Fruit fly (Drosophila melanogaster): ENCODE results near the gene RunxA.

The RunxA gene

dm6 chrX:20656535-20657350, 33.2 kb upstream of the RunxA start, which contains the start of gene Cyp6v1:
Gene Cyp6v1, plus strand, starts transcription at chrX:20657122.
- TF ChIP-seq GATAd (GFP tag; optimal IDR thresholded peaks at IDR 0.05) (no peak), Sp1 (GFP tag; optimal IDR thresholded peaks at IDR 0.05) (peak; percentile 79), CG9705 (GFP tag; optimal IDR thresholded peaks at IDR 0.05) (peak; percentile 55), dl (GFP tag; optimal IDR thresholded peaks at IDR 0.05; ENCODE audit: insufficient read depth in 1 of 2, partially characterized antibody in 2 of 2) (peak; percentile 13 to 66), h (GFP tag; optimal IDR thresholded peaks at IDR 0.05) (peak; percentile 51), sage (GFP tag; optimal IDR thresholded peaks at IDR 0.05) (no peak), Abd-B (GFP tag; optimal IDR thresholded peaks at IDR 0.05) (no peak), foxo (GFP tag; optimal IDR thresholded peaks at IDR 0.05) (peak in 1 of 2 experiments; percentile 79), Dif (GFP tag; optimal IDR thresholded peaks at IDR 0.05; ENCODE audit: partially characterized antibody) (peak; percentile 77), Vsx2 (GFP tag; optimal IDR thresholded peaks at IDR 0.05; ENCODE audit: partially characterized antibody) (peak; percentile 39), usp (GFP tag; optimal IDR thresholded peaks at IDR 0.05) (no peak), sv (GFP tag; optimal IDR thresholded peaks at IDR 0.05) (peak; percentile 2), Hnf4 (GFP tag; optimal IDR thresholded peaks at IDR 0.05) (peak; percentile 20), rgr (GFP tag; optimal IDR thresholded peaks at IDR 0.05) (peak; percentile 49), ey (GFP tag; optimal IDR thresholded peaks at IDR 0.05) (peak; percentile 63), woc (GFP tag; optimal IDR thresholded peaks at IDR 0.05) (peak; percentile 75), lola (GFP tag; optimal IDR thresholded peaks at IDR 0.05) (no peak), br (GFP tag; optimal IDR thresholded peaks at IDR 0.05) (peak; percentile 18), tai (GFP tag; optimal IDR thresholded peaks at IDR 0.05) (peak; percentile 13), CrebA (GFP tag; optimal IDR thresholded peaks at IDR 0.05; ENCODE audit: borderline replicate concordance) (no peak), N (GFP tag; optimal IDR thresholded peaks at IDR 0.05) (no peak), fru (GFP tag; optimal IDR thresholded peaks at IDR 0.05) (peak; percentile 69), HLH106 (tag; optimal IDR thresholded peaks at IDR 0.05) (peak; percentile 85), dmrt93B (GFP tag; optimal IDR thresholded peaks at IDR 0.05) (peak; percentile 86), psq (GFP tag; optimal IDR thresholded peaks at IDR 0.05) (peak; percentile 90), OdsH (GFP tag; optimal IDR thresholded peaks at IDR 0.05) (peak; percentile 61), Mio (GFP tag; optimal IDR thresholded peaks at IDR 0.05) (no peak), Rel (GFP tag; optimal IDR thresholded peaks at IDR 0.05) (no peak), Rel (tag; optimal IDR thresholded peaks at IDR 0.05) (no peak)

dm6 chrX:20654954-20655391, 31.4 kb upstream of the RunxA start:
- no peak for TF ChIP-seq Mio (GFP tag; optimal IDR thresholded peaks at IDR 0.05)
- peak; percentile 63 for TF ChIP-seq Hr83 (GFP tag; optimal IDR thresholded peaks at IDR 0.05; ENCODE audit: poor library complexity, severe bottlenecking)
- TF ChIP-seq CG9705 (GFP tag; optimal IDR thresholded peaks at IDR 0.05), result peak; percentile 12
- TF ChIP-seq Dif (GFP tag; optimal IDR thresholded peaks at IDR 0.05; ENCODE audit: partially characterized antibody), result no peak
- peak; percentile 65 for TF ChIP-seq dmrt93B (GFP tag; optimal IDR thresholded peaks at IDR 0.05)
- peak; percentile 55 for TF ChIP-seq rgr (GFP tag; optimal IDR thresholded peaks at IDR 0.05)
- TF ChIP-seq br (GFP tag; optimal IDR thresholded peaks at IDR 0.05), result peak; percentile 44
- TF ChIP-seq Hnf4 (GFP tag; optimal IDR thresholded peaks at IDR 0.05), result peak; percentile 35
- no peak for TF ChIP-seq CrebA (GFP tag; optimal IDR thresholded peaks at IDR 0.05; ENCODE audit: borderline replicate concordance)
- TF ChIP-seq psq (GFP tag; optimal IDR thresholded peaks at IDR 0.05), result peak; percentile 35
- TF ChIP-seq OdsH (GFP tag; optimal IDR thresholded peaks at IDR 0.05), result peak; percentile 41
- TF ChIP-seq ey (GFP tag; optimal IDR thresholded peaks at IDR 0.05), result peak; percentile 56
- TF ChIP-seq h (GFP tag; optimal IDR thresholded peaks at IDR 0.05), result peak; percentile 72
- TF ChIP-seq lola (GFP tag; optimal IDR thresholded peaks at IDR 0.05), result no peak
- peak; percentile 52 for TF ChIP-seq fru (GFP tag; optimal IDR thresholded peaks at IDR 0.05)
- TF ChIP-seq Sp1 (GFP tag; optimal IDR thresholded peaks at IDR 0.05), result no peak
- peak in 1 of 2 experiments; percentile 69 for TF ChIP-seq foxo (GFP tag; optimal IDR thresholded peaks at IDR 0.05)
- peak; percentile 66 for TF ChIP-seq HLH106 (tag; optimal IDR thresholded peaks at IDR 0.05)
- TF ChIP-seq Jra (GFP tag; optimal IDR thresholded peaks at IDR 0.05), result no peak
- TF ChIP-seq sv (GFP tag; optimal IDR thresholded peaks at IDR 0.05), result peak; percentile 23

- TF ChIP-seq sv (GFP tag; optimal IDR thresholded peaks at IDR 0.05) (no peak), dsf (GFP tag; optimal IDR thresholded peaks at IDR 0.05; ENCODE audit: borderline replicate concordance) (no peak), Hnf4 (GFP tag; optimal IDR thresholded peaks at IDR 0.05) (no peak), usp (GFP tag; optimal IDR thresholded peaks at IDR 0.05) (no peak), Myc (optimal IDR thresholded peaks at IDR 0.05) (no peak), Hr83 (GFP tag; optimal IDR thresholded peaks at IDR 0.05; ENCODE audit: poor library complexity, severe bottlenecking) (no peak), Hr78 (GFP tag; optimal IDR thresholded peaks at IDR 0.05) (no peak), brk (GFP tag; optimal IDR thresholded peaks at IDR 0.05) (no peak), dmrt93B (GFP tag; optimal IDR thresholded peaks at IDR 0.05) (no peak), pan (optimal IDR thresholded peaks at IDR 0.05) (no peak), Vsx2 (GFP tag; optimal IDR thresholded peaks at IDR 0.05; ENCODE audit: partially characterized antibody) (no peak), fru (GFP tag; optimal IDR thresholded peaks at IDR 0.05) (no peak), woc (GFP tag; optimal IDR thresholded peaks at IDR 0.05) (no peak), dl (GFP tag; optimal IDR thresholded peaks at IDR 0.05; ENCODE audit: insufficient read depth in 1 of 2, partially characterized antibody in 2 of 2) (no peak)
Measured at dm6 chrX:20652353-20652752, 28.8 kb upstream of the RunxA start.

Data from whole organism, wandering third instar larva.